Fruit fly (Drosophila melanogaster) whole organism, embryonic: ENCODE measurements around the gene CG7408.

ENCODE experiments used
- Atf-2 ChIP-seq: fragments of 200-800 bp; sonication (Bioruptor generic); optimal IDR thresholded peaks from 2 replicates; lab custom pipeline; 2016; ENCODE audit warnings: missing biosample characterization, missing genetic modification characterization
- B-H1 ChIP-seq: fragments of 200-800 bp; sonication (Bioruptor generic); IDR thresholded peaks from 3 replicates; pipeline ENCODE4 v1.3.6; 2022; ENCODE audit warnings: missing biosample characterization, missing genetic modification characterization
- Blimp-1 ChIP-seq: fragments of 200-800 bp; sonication (Bioruptor generic); optimal IDR thresholded peaks from 3 replicates; lab custom pipeline; 2018; ENCODE audit warnings: missing biosample characterization, missing genetic modification characterization, mild to moderate bottlenecking, moderate library complexity, missing genetic modification reagents
- CG10147 ChIP-seq: fragments of 200-800 bp; sonication (Bioruptor generic); optimal IDR thresholded peaks from 2 replicates; lab custom pipeline; 2019; ENCODE audit warnings: missing biosample characterization, mild to moderate bottlenecking, missing genetic modification characterization, moderate library complexity
- CG10654 ChIP-seq: fragments of 200-800 bp; sonication (Bioruptor generic); optimal IDR thresholded peaks from 2 replicates; lab custom pipeline; 2016; ENCODE audit warnings: missing biosample characterization, missing genetic modification characterization
- CG11504 ChIP-seq: fragments of 200-800 bp; sonication (Bioruptor generic); optimal IDR thresholded peaks from 3 replicates; lab custom pipeline; 2019; ENCODE audit warnings: missing biosample characterization, mild to moderate bottlenecking, missing genetic modification characterization, moderate library complexity
- CG12659 ChIP-seq: fragments of 200-800 bp; sonication (Bioruptor generic); optimal IDR thresholded peaks from 3 replicates; lab custom pipeline; 2017; ENCODE audit warnings: mild to moderate bottlenecking, missing biosample characterization, missing genetic modification reagents, missing genetic modification characterization
- CG13624 ChIP-seq: fragments of 200-800 bp; sonication (Bioruptor generic); optimal IDR thresholded peaks from 2 replicates; lab custom pipeline; 2016; ENCODE audit warnings: missing biosample characterization, missing genetic modification characterization
- CG14014 ChIP-seq: fragments of 200-800 bp; sonication (Bioruptor generic); IDR thresholded peaks from 2 replicates; pipeline ENCODE4 v1.3.6; 2022; ENCODE audit warnings: missing biosample characterization, missing genetic modification characterization
- CG15479 ChIP-seq: fragments of 200-800 bp; sonication (Bioruptor generic); optimal IDR thresholded peaks from 3 replicates; lab custom pipeline; 2019; ENCODE audit warnings: missing biosample characterization, mild to moderate bottlenecking, missing genetic modification characterization, moderate library complexity
- CG15696 ChIP-seq: fragments of 200-800 bp; sonication (Bioruptor generic); optimal IDR thresholded peaks from 2 replicates; lab custom pipeline; 2019; ENCODE audit warnings: missing biosample characterization, mild to moderate bottlenecking, missing genetic modification characterization, moderate library complexity
- CG17361 ChIP-seq: fragments of 200-800 bp; sonication (Bioruptor generic); IDR thresholded peaks from 3 replicates; pipeline ENCODE4 v1.3.6; 2022; ENCODE audit warnings: missing biosample characterization, missing genetic modification characterization
- CG18764 ChIP-seq: fragments of 200-800 bp; sonication (Bioruptor generic); optimal IDR thresholded peaks from 3 replicates; lab custom pipeline; 2016; ENCODE audit warnings: missing biosample characterization, missing genetic modification characterization
- CG2116 ChIP-seq: fragments of 200-800 bp; sonication (Bioruptor generic); optimal IDR thresholded peaks from 3 replicates; lab custom pipeline; 2018; ENCODE audit warnings: missing biosample characterization, mild to moderate bottlenecking, missing genetic modification characterization
- CG2199 ChIP-seq: fragments of 200-800 bp; sonication (Bioruptor generic); IDR thresholded peaks from 3 replicates; pipeline ENCODE4 v1.3.6; 2022; ENCODE audit warnings: missing biosample characterization, missing genetic modification characterization
- CG2712 ChIP-seq: fragments of 200-800 bp; optimal IDR thresholded peaks from 3 replicates; lab custom pipeline; 2019; ENCODE audit warnings: missing biosample characterization, mild to moderate bottlenecking, missing genetic modification characterization, moderate library complexity
- CG3281 ChIP-seq: fragments of 200-800 bp; sonication (Bioruptor generic); optimal IDR thresholded peaks from 3 replicates; lab custom pipeline; 2017; ENCODE audit warnings: missing biosample characterization, mild to moderate bottlenecking, missing genetic modification characterization
- CG5180 ChIP-seq: fragments of 200-800 bp; sonication (Bioruptor generic); optimal IDR thresholded peaks from 3 replicates; lab custom pipeline; 2017; ENCODE audit warnings: missing biosample characterization, missing genetic modification characterization, mild to moderate bottlenecking, moderate library complexity, missing genetic modification reagents
- CG6854 ChIP-seq: fragments of 200-800 bp; sonication (Bioruptor generic); optimal IDR thresholded peaks from 3 replicates; lab custom pipeline; 2017; ENCODE audit warnings: missing biosample characterization, mild to moderate bottlenecking, missing genetic modification characterization
- CG8478 ChIP-seq: fragments of >200 bp; optimal IDR thresholded peaks from 2 replicates; lab custom pipeline; 2018
- CTCF ChIP-seq: fragments of 200-800 bp; sonication (Bioruptor generic); optimal IDR thresholded peaks from 2 replicates; lab custom pipeline; 2017; ENCODE audit warnings: missing biosample characterization, mild to moderate bottlenecking, missing genetic modification characterization, moderate library complexity
- D19A ChIP-seq: fragments of 200-800 bp; optimal IDR thresholded peaks from 3 replicates; lab custom pipeline; 2019; ENCODE audit warnings: missing biosample characterization, mild to moderate bottlenecking, missing genetic modification characterization, moderate library complexity
- Dp ChIP-seq: fragments of 200-800 bp; sonication (Bioruptor generic); optimal IDR thresholded peaks from 2 replicates; lab custom pipeline; 2018; ENCODE audit warnings: missing biosample characterization, mild to moderate bottlenecking, missing genetic modification characterization, moderate library complexity
- GATAe ChIP-seq: fragments of 200-800 bp; sonication (Bioruptor generic); conservative IDR thresholded peaks from 2 replicates; pipeline ENCODE4 v1.3.6; 2022; ENCODE audit warnings: missing biosample characterization, missing genetic modification characterization
- Lpt ChIP-seq: fragments of >200 bp; optimal IDR thresholded peaks from 2 replicates; lab custom pipeline; 2018; ENCODE audit warnings: missing biosample characterization, missing genetic modification characterization
- NFAT ChIP-seq: fragments of 200-800 bp; sonication (Bioruptor generic); IDR thresholded peaks from 2 replicates; pipeline ENCODE4 v1.3.6; 2022; ENCODE audit warnings: missing biosample characterization, missing genetic modification characterization
- PHDP ChIP-seq: fragments of 200-800 bp; sonication (Bioruptor generic); optimal IDR thresholded peaks from 3 replicates; lab custom pipeline; 2018; ENCODE audit warnings: missing biosample characterization, mild to moderate bottlenecking, missing genetic modification characterization, moderate library complexity
- Sox100B ChIP-seq: fragments of 200-800 bp; sonication (Bioruptor generic); optimal IDR thresholded peaks from 3 replicates; lab custom pipeline; 2018; ENCODE audit warnings: missing biosample characterization, mild to moderate bottlenecking, missing genetic modification characterization
- Ssrp ChIP-seq: fragments of 200-800 bp; sonication (Bioruptor generic); optimal IDR thresholded peaks from 2 replicates; lab custom pipeline; 2018; ENCODE audit warnings: missing biosample characterization, mild to moderate bottlenecking, missing genetic modification characterization, moderate library complexity
- Trl ChIP-seq, 3 experiments: fragments of >200 bp in 2 of 3; fragments of 200-800 bp in 1 of 3; sonication (Bioruptor generic) in 1 of 3; optimal IDR thresholded peaks; 2 replicates in 1 of 3; 3 replicates in 2 of 3; lab custom pipeline; 2016 to 2017; ENCODE audit warnings: missing biosample characterization in 1 of 3, missing genetic modification characterization in 1 of 3
- Usf ChIP-seq: fragments of 200-800 bp; sonication (Bioruptor generic); optimal IDR thresholded peaks from 2 replicates; lab custom pipeline; 2017; ENCODE audit warnings: missing genotype, missing biosample characterization, missing genetic modification characterization
- Xbp1 ChIP-seq: fragments of 200-800 bp; sonication (Bioruptor generic); optimal IDR thresholded peaks from 3 replicates; lab custom pipeline; 2016; ENCODE audit warnings: missing biosample characterization, mild to moderate bottlenecking, missing genetic modification characterization
- al ChIP-seq: fragments of 200-800 bp; sonication (Bioruptor generic); IDR thresholded peaks from 2 replicates; pipeline ENCODE4 v1.3.6; 2022; ENCODE audit warnings: missing biosample characterization, missing genetic modification characterization
- croc ChIP-seq: fragments of 200-800 bp; sonication (Bioruptor generic); conservative IDR thresholded peaks from 3 replicates; pipeline ENCODE4 v1.3.6; 2022; ENCODE audit warnings: missing biosample characterization, missing genetic modification characterization
- dysf ChIP-seq: fragments of 200-800 bp; sonication (Bioruptor generic); IDR thresholded peaks from 3 replicates; pipeline ENCODE4 v1.3.6; 2022; ENCODE audit warnings: missing biosample characterization, missing genetic modification characterization
- eve ChIP-seq, 2 experiments: fragments of >200 bp; optimal IDR thresholded peaks; 2 replicates each; lab custom pipeline; 2017; ENCODE audit warnings: missing biosample characterization in 2 of 2, missing genetic modification characterization in 2 of 2
- fd64A ChIP-seq: fragments of 200-800 bp; sonication (Bioruptor generic); optimal IDR thresholded peaks from 3 replicates; lab custom pipeline; 2018; ENCODE audit warnings: missing biosample characterization, mild to moderate bottlenecking, missing genetic modification characterization
- gfzf ChIP-seq: fragments of 200-800 bp; sonication (Bioruptor generic); optimal IDR thresholded peaks from 2 replicates; lab custom pipeline; 2016; ENCODE audit warnings: missing biosample characterization, mild to moderate bottlenecking, missing genetic modification characterization, moderate library complexity
- gsb-n ChIP-seq: fragments of 200-800 bp; sonication (Bioruptor generic); optimal IDR thresholded peaks from 3 replicates; lab custom pipeline; 2018; ENCODE audit warnings: missing biosample characterization, mild to moderate bottlenecking, missing genetic modification characterization
- inv ChIP-seq: fragments of 200-800 bp; sonication (Bioruptor generic); IDR thresholded peaks from 2 replicates; pipeline ENCODE4 v1.3.6; 2022; ENCODE audit warnings: missing biosample characterization, missing genetic modification characterization; ENCODE audit not compliant: partially characterized antibody
- lola ChIP-seq, 3 experiments: fragments of >200 bp in 2 of 3; fragments of 200-800 bp in 1 of 3; sonication (Bioruptor generic) in 1 of 3; optimal IDR thresholded peaks; 2 replicates each; lab custom pipeline; 2017 to 2019; ENCODE audit warnings: missing biosample characterization in 3 of 3, missing genetic modification characterization in 3 of 3, mild to moderate bottlenecking in 1 of 3, moderate library complexity in 1 of 3
- mld ChIP-seq: fragments of 200-800 bp; sonication (Bioruptor generic); IDR thresholded peaks from 3 replicates; pipeline ENCODE4 v1.3.6; 2022; ENCODE audit warnings: missing biosample characterization, missing genetic modification characterization; ENCODE audit not compliant: partially characterized antibody
- row ChIP-seq: fragments of 200-800 bp; sonication (Bioruptor generic); IDR thresholded peaks from 3 replicates; pipeline ENCODE4 v1.3.6; 2022; ENCODE audit warnings: missing biosample characterization, missing genetic modification characterization
- stwl ChIP-seq: fragments of 200-800 bp; sonication (Bioruptor generic); optimal IDR thresholded peaks from 3 replicates; lab custom pipeline; 2018; ENCODE audit warnings: missing biosample characterization, mild to moderate bottlenecking, missing genetic modification characterization, moderate library complexity
- trem ChIP-seq: fragments of 200-800 bp; optimal IDR thresholded peaks from 3 replicates; lab custom pipeline; 2019; ENCODE audit warnings: missing biosample characterization, mild to moderate bottlenecking, missing genetic modification characterization, moderate library complexity
- ttk ChIP-seq: fragments of 200-800 bp; sonication (Bioruptor generic); IDR thresholded peaks from 2 replicates; pipeline ENCODE4 v2.1.2; 2022; ENCODE audit warnings: missing biosample characterization, missing genetic modification characterization
- twi ChIP-seq: fragments of 200-800 bp; optimal IDR thresholded peaks from 2 replicates; lab custom pipeline; 2019; ENCODE audit warnings: missing biosample characterization, mild to moderate bottlenecking, missing genetic modification characterization, moderate library complexity
- unc-4 ChIP-seq: fragments of 200-800 bp; sonication (Bioruptor generic); IDR thresholded peaks from 2 replicates; pipeline ENCODE4 v1.3.6; 2022; ENCODE audit warnings: missing biosample characterization, missing genetic modification characterization; ENCODE audit not compliant: partially characterized antibody
- wek ChIP-seq: fragments of 200-800 bp; sonication (Bioruptor generic); optimal IDR thresholded peaks from 3 replicates; lab custom pipeline; 2018; ENCODE audit warnings: missing biosample characterization, mild to moderate bottlenecking, missing genetic modification characterization, moderate library complexity
- z ChIP-seq: fragments of 200-800 bp; sonication (Bioruptor generic); IDR thresholded peaks from 3 replicates; pipeline ENCODE4 v1.3.6; 2022; ENCODE audit warnings: missing biosample characterization, missing genetic modification characterization

CG7408 gene

dm6 chr3L:17907609-17908160 is 28.8 kb downstream of the CG7408 start, which contains the start of the genes Prestin and Wdr92 (continued):
- TF ChIP-seq Sox100B (peak; percentile 5), mld (GFP tag; lab: Robert Waterston, UW) (peak; percentile 62; the same call in 2 of the 3 replicates), row (peak; percentile 72), CG8478 (no peak), Dp (peak; percentile 56), CG2712 (tag; lab: Kevin White, UChicago) (peak; percentile 25), CG10147 (GFP tag; lab: Kevin White, UChicago) (peak; percentile 23), gsb-n (tag; lab: Kevin White, UChicago) (peak; percentile 38), inv (GFP tag; lab: Robert Waterston, UW) (peak; percentile 76), al (GFP tag; lab: Robert Waterston, UW) (no peak), wek (GFP tag; lab: Kevin White, UChicago) (peak; percentile 24), CG2199 (GFP tag; lab: Robert Waterston, UW) (0 out of 3 replicates have a peak, but pooled peaks have one; percentile 43), eve (GFP tag; optimal IDR thresholded peaks at IDR 0.05; lab: Kevin White, UChicago) (peak in 1 of 2 experiments; percentile 47), NFAT (GFP tag; lab: Robert Waterston, UW) (no peak), Trl (optimal IDR thresholded peaks at IDR 0.05; lab: Kevin White, UChicago) (no peak), Trl (GFP tag; optimal IDR thresholded peaks at IDR 0.05; lab: Kevin White, UChicago) (no peak), twi (tag; lab: Kevin White, UChicago) (no peak), D19A (peak; percentile 13), trem (tag; lab: Kevin White, UChicago) (peak; percentile 38), gfzf (GFP tag; lab: Kevin White, UChicago) (peak; percentile 71), CG13624 (GFP tag; lab: Kevin White, UChicago) (peak; percentile 33), croc (GFP tag; lab: Robert Waterston, UW) (no peak), CG15479 (GFP tag; lab: Kevin White, UChicago) (no peak), CG12659 (peak; percentile 64), CG11504 (tag; lab: Kevin White, UChicago) (peak; percentile 17), B-H1 (GFP tag; lab: Robert Waterston, UW) (no peak; the same call in 2 of the 3 replicates), CG15696 (tag; lab: Kevin White, UChicago) (no peak), Ssrp (tag; lab: Kevin White, UChicago) (no peak), Blimp-1 (no peak), CTCF (GFP tag; lab: Kevin White, UChicago) (peak; percentile 56), lola (GFP tag; optimal IDR thresholded peaks at IDR 0.05; lab: Kevin White, UChicago) (peak in 1 of 3 experiments; percentile 6), Atf-2 (GFP tag; lab: Kevin White, UChicago) (no peak), Lpt (no peak), CG3281 (GFP tag; lab: Kevin White, UChicago) (peak; percentile 37), unc-4 (GFP tag; lab: Robert Waterston, UW) (peak; percentile 94), CG17361 (GFP tag; lab: Robert Waterston, UW) (peak; percentile 35; the same call in 2 of the 3 replicates), GATAe (GFP tag; lab: Robert Waterston, UW) (no peak), Usf (GFP tag; lab: Kevin White, UChicago) (no peak), CG14014 (GFP tag; lab: Robert Waterston, UW) (no peak; the same call in 1 of the 2 replicates), z (GFP tag; lab: Robert Waterston, UW) (no peak), CG5180 (no peak), CG18764 (GFP tag; lab: Kevin White, UChicago) (no peak), CG6854 (GFP tag; lab: Kevin White, UChicago) (peak; percentile 51), CG10654 (no peak), fd64A (GFP tag; lab: Kevin White, UChicago) (no peak), Xbp1 (GFP tag; lab: Kevin White, UChicago) (no peak), CG2116 (GFP tag; lab: Kevin White, UChicago) (peak; percentile 48), stwl (peak; percentile 66), ttk (GFP tag; lab: Robert Waterston, UW) (no peak), dysf (GFP tag; lab: Robert Waterston, UW) (no peak; the same call in 2 of the 3 replicates), PHDP (peak; percentile 28)
